Fruit fly (Drosophila melanogaster) whole organism, embryonic: ENCODE results near the gene Irp-1B.

Source experiments
- Adf1 ChIP-seq: fragments of 200-800 bp; sonication (Bioruptor generic); IDR thresholded peaks from 2 replicates; pipeline ENCODE4 v1.3.6; 2022; ENCODE audit warnings: missing biosample characterization, missing genetic modification characterization
- Bgb ChIP-seq: fragments of 200-800 bp; sonication (Bioruptor generic); IDR thresholded peaks from 2 replicates; pipeline ENCODE4 v1.3.6; 2022; ENCODE audit warnings: missing biosample characterization, missing genetic modification characterization; ENCODE audit not compliant: partially characterized antibody
- Blimp-1 ChIP-seq: fragments of 200-800 bp; sonication (Bioruptor generic); optimal IDR thresholded peaks from 3 replicates; lab custom pipeline; 2018; ENCODE audit warnings: missing biosample characterization, missing genetic modification characterization, mild to moderate bottlenecking, moderate library complexity, missing genetic modification reagents
- CG11560 ChIP-seq: fragments of 200-800 bp; sonication (Bioruptor generic); IDR thresholded peaks from 3 replicates; pipeline ENCODE4 v1.3.6; 2022; ENCODE audit warnings: missing biosample characterization, missing genetic modification characterization
- CG1233 ChIP-seq: fragments of 200-800 bp; sonication (Bioruptor generic); optimal IDR thresholded peaks from 4 replicates; lab custom pipeline; 2018; ENCODE audit warnings: missing biosample characterization, mild to moderate bottlenecking, missing genetic modification characterization
- CG13296 ChIP-seq: fragments of 200-800 bp; sonication (Bioruptor generic); optimal IDR thresholded peaks from 3 replicates; lab custom pipeline; 2018; ENCODE audit warnings: missing biosample characterization, mild to moderate bottlenecking, missing genetic modification characterization
- CG15514 ChIP-seq: fragments of 200-800 bp; sonication (Bioruptor generic); optimal IDR thresholded peaks from 3 replicates; lab custom pipeline; 2017; ENCODE audit warnings: missing biosample characterization, missing genetic modification characterization, mild to moderate bottlenecking, moderate library complexity, missing genetic modification reagents
- CG1647 ChIP-seq: fragments of 200-800 bp; sonication (Bioruptor generic); optimal IDR thresholded peaks from 3 replicates; lab custom pipeline; 2016; ENCODE audit warnings: missing biosample characterization, missing genetic modification characterization
- CG16863 ChIP-seq: fragments of 200-800 bp; sonication (Bioruptor generic); optimal IDR thresholded peaks from 3 replicates; lab custom pipeline; 2016; ENCODE audit warnings: missing biosample characterization, missing genetic modification characterization
- CG18599 ChIP-seq: fragments of 200-800 bp; sonication (Bioruptor generic); optimal IDR thresholded peaks from 3 replicates; lab custom pipeline; 2017; ENCODE audit warnings: missing biosample characterization, missing genetic modification characterization, mild to moderate bottlenecking, moderate library complexity, missing genetic modification reagents
- CG3281 ChIP-seq: fragments of 200-800 bp; sonication (Bioruptor generic); optimal IDR thresholded peaks from 3 replicates; lab custom pipeline; 2017; ENCODE audit warnings: missing biosample characterization, mild to moderate bottlenecking, missing genetic modification characterization
- CG33213 ChIP-seq: fragments of 200-800 bp; sonication (Bioruptor generic); optimal IDR thresholded peaks from 3 replicates; lab custom pipeline; 2016; ENCODE audit warnings: missing biosample characterization, missing genetic modification characterization
- CG4404 ChIP-seq: fragments of 200-800 bp; sonication (Bioruptor generic); IDR thresholded peaks from 2 replicates; pipeline ENCODE4 v1.3.6; 2022; ENCODE audit warnings: missing biosample characterization, missing genetic modification characterization
- CG4820 ChIP-seq: fragments of 200-800 bp; sonication (Bioruptor generic); optimal IDR thresholded peaks from 3 replicates; lab custom pipeline; 2016; ENCODE audit warnings: missing biosample characterization, missing genetic modification characterization
- CG7372 ChIP-seq: fragments of 200-800 bp; sonication (Bioruptor generic); IDR thresholded peaks from 2 replicates; pipeline ENCODE4 v1.3.6; 2022; ENCODE audit warnings: missing biosample characterization, missing genetic modification characterization
- CG8924 ChIP-seq: fragments of 200-800 bp; optimal IDR thresholded peaks from 3 replicates; lab custom pipeline; 2019; ENCODE audit warnings: missing biosample characterization, mild to moderate bottlenecking, missing genetic modification characterization, moderate library complexity
- CG9215 ChIP-seq: fragments of 200-800 bp; sonication (Bioruptor generic); IDR thresholded peaks from 2 replicates; pipeline ENCODE4 v1.3.6; 2022; ENCODE audit warnings: missing biosample characterization, missing genetic modification characterization
- CG9727 ChIP-seq: fragments of 200-800 bp; sonication (Bioruptor generic); optimal IDR thresholded peaks from 3 replicates; lab custom pipeline; 2017; ENCODE audit warnings: missing biosample characterization, mild to moderate bottlenecking, missing genetic modification characterization
- CG9817 ChIP-seq: fragments of 200-800 bp; sonication (Bioruptor generic); optimal IDR thresholded peaks from 2 replicates; lab custom pipeline; 2018; ENCODE audit warnings: missing biosample characterization, mild to moderate bottlenecking, missing genetic modification characterization, moderate library complexity
- CHES-1-like ChIP-seq: fragments of 200-800 bp; sonication (Bioruptor generic); optimal IDR thresholded peaks from 2 replicates; lab custom pipeline; 2016; ENCODE audit warnings: missing biosample characterization, missing genetic modification characterization
- Chrac-16 ChIP-seq: fragments of 200-800 bp; sonication (Bioruptor generic); optimal IDR thresholded peaks from 3 replicates; lab custom pipeline; 2016; ENCODE audit warnings: missing biosample characterization, missing genetic modification characterization
- Dbx ChIP-seq: fragments of 200-800 bp; sonication (Bioruptor generic); IDR thresholded peaks from 3 replicates; pipeline ENCODE4 v1.3.6; 2022; ENCODE audit warnings: missing biosample characterization, missing genetic modification characterization
- Dll ChIP-seq: fragments of 200-800 bp; sonication (Bioruptor generic); IDR thresholded peaks from 4 replicates; pipeline ENCODE4 v1.3.6; 2022; ENCODE audit warnings: missing biosample characterization, missing genetic modification characterization; ENCODE audit not compliant: partially characterized antibody
- ERR ChIP-seq: fragments of 200-800 bp; sonication (Bioruptor generic); optimal IDR thresholded peaks from 2 replicates; lab custom pipeline; 2016; ENCODE audit warnings: missing biosample characterization, missing genetic modification characterization
- HLH3B ChIP-seq: fragments of 200-800 bp; sonication (Bioruptor generic); IDR thresholded peaks from 2 replicates; pipeline ENCODE4 v1.3.6; 2022; ENCODE audit warnings: missing biosample characterization, missing genetic modification characterization
- Hand ChIP-seq: fragments of 200-800 bp; sonication (Bioruptor generic); optimal IDR thresholded peaks from 2 replicates; lab custom pipeline; 2017; ENCODE audit warnings: mild to moderate bottlenecking, missing biosample characterization, missing genetic modification reagents, missing genetic modification characterization
- Hr39 ChIP-seq: fragments of >200 bp; optimal IDR thresholded peaks from 2 replicates; lab custom pipeline; 2017
- Med ChIP-seq: fragments of 200-800 bp; sonication (Bioruptor generic); peaks from one replicate; lab custom pipeline; 2016; ENCODE audit warnings: missing biosample characterization, missing genetic modification characterization, mild to moderate bottlenecking, inconsistent platforms, moderate library complexity
- NC2β ChIP-seq: fragments of 200-800 bp; sonication (Bioruptor generic); optimal IDR thresholded peaks from 2 replicates; lab custom pipeline; 2016; ENCODE audit warnings: missing biosample characterization, missing genetic modification characterization
- Pdp1 ChIP-seq, 2 experiments: fragments of 200-800 bp; sonication (Bioruptor generic); optimal IDR thresholded peaks; 3 replicates each; lab custom pipeline; 2016; ENCODE audit warnings: missing biosample characterization in 2 of 2, missing genetic modification characterization in 2 of 2, mild to moderate bottlenecking in 1 of 2, moderate library complexity in 1 of 2
- Side ChIP-seq: fragments of 200-800 bp; sonication (Bioruptor generic); optimal IDR thresholded peaks from 2 replicates; lab custom pipeline; 2016; ENCODE audit warnings: missing biosample characterization, missing genetic modification characterization
- Sox102F ChIP-seq: fragments of 200-800 bp; sonication (Bioruptor generic); optimal IDR thresholded peaks from 2 replicates; lab custom pipeline; 2018; ENCODE audit warnings: missing biosample characterization, mild to moderate bottlenecking, missing genetic modification characterization, moderate library complexity
- Stat92E ChIP-seq, 3 experiments: fragments of >200 bp in 2 of 3; fragments of 200-800 bp in 1 of 3; sonication (Bioruptor generic) in 1 of 3; optimal IDR thresholded peaks; 2 replicates each; lab custom pipeline; 2017 to 2019; ENCODE audit warnings: missing biosample characterization in 3 of 3, missing genetic modification characterization in 3 of 3, mild to moderate bottlenecking in 1 of 3, moderate library complexity in 1 of 3
- bcd ChIP-seq: fragments of 200-800 bp; sonication (Bioruptor generic); optimal IDR thresholded peaks from 2 replicates; lab custom pipeline; 2017; ENCODE audit warnings: missing biosample characterization, mild to moderate bottlenecking, missing genetic modification characterization
- cato ChIP-seq: fragments of 200-800 bp; sonication (Bioruptor generic); optimal IDR thresholded peaks from 2 replicates; lab custom pipeline; 2016; ENCODE audit warnings: missing biosample characterization, missing genetic modification characterization, borderline replicate concordance
- chn ChIP-seq: fragments of 200-800 bp; sonication (Bioruptor generic); optimal IDR thresholded peaks from 2 replicates; lab custom pipeline; 2016; ENCODE audit warnings: missing biosample characterization, missing genetic modification characterization
- ci ChIP-seq: fragments of 200-800 bp; sonication (Bioruptor generic); IDR thresholded peaks from 3 replicates; pipeline ENCODE4 v1.3.6; 2022; ENCODE audit warnings: missing biosample characterization, missing genetic modification characterization
- dimm ChIP-seq: fragments of 200-800 bp; sonication (Bioruptor generic); IDR thresholded peaks from 2 replicates; pipeline ENCODE4 v1.3.6; 2022; ENCODE audit warnings: missing biosample characterization, missing genetic modification characterization
- dpn ChIP-seq, 2 experiments: fragments of 200-800 bp; sonication (Bioruptor generic); optimal IDR thresholded peaks; 3 replicates each; lab custom pipeline; 2016; ENCODE audit warnings: missing biosample characterization in 2 of 2, missing genetic modification characterization in 2 of 2
- ems ChIP-seq: fragments of 200-800 bp; sonication (Bioruptor generic); optimal IDR thresholded peaks from 3 replicates; lab custom pipeline; 2016; ENCODE audit warnings: missing biosample characterization, missing genetic modification characterization
- fd64A ChIP-seq: fragments of 200-800 bp; sonication (Bioruptor generic); optimal IDR thresholded peaks from 3 replicates; lab custom pipeline; 2018; ENCODE audit warnings: missing biosample characterization, mild to moderate bottlenecking, missing genetic modification characterization
- jing ChIP-seq: fragments of 200-800 bp; sonication (Bioruptor generic); optimal IDR thresholded peaks from 2 replicates; lab custom pipeline; 2018; ENCODE audit warnings: missing biosample characterization, mild to moderate bottlenecking, missing genetic modification characterization
- lab ChIP-seq: fragments of 200-800 bp; sonication (Bioruptor generic); optimal IDR thresholded peaks from 3 replicates; lab custom pipeline; 2017; ENCODE audit warnings: missing biosample characterization, missing genetic modification characterization, mild to moderate bottlenecking, moderate library complexity, missing genetic modification reagents
- lov ChIP-seq, 2 experiments: fragments of 200-800 bp in 1 of 2; fragments of >200 bp in 1 of 2; sonication (Bioruptor generic) in 1 of 2; IDR thresholded peaks in 1 of 2; optimal IDR thresholded peaks in 1 of 2; 2 replicates in 1 of 2; 3 replicates in 1 of 2; pipeline versions ENCODE4 v1.3.6 to Lab custom; 2017 to 2022; ENCODE audit warnings: missing biosample characterization in 1 of 2, missing genetic modification characterization in 1 of 2
- nom ChIP-seq: fragments of 200-800 bp; sonication (Bioruptor generic); optimal IDR thresholded peaks from 2 replicates; lab custom pipeline; 2017; ENCODE audit warnings: missing biosample characterization, missing genetic modification characterization, mild to moderate bottlenecking, moderate library complexity, missing genetic modification reagents
- row ChIP-seq: fragments of 200-800 bp; sonication (Bioruptor generic); IDR thresholded peaks from 3 replicates; pipeline ENCODE4 v1.3.6; 2022; ENCODE audit warnings: missing biosample characterization, missing genetic modification characterization
- usp ChIP-seq: fragments of >200 bp; optimal IDR thresholded peaks from 2 replicates; lab custom pipeline; 2017; ENCODE audit warnings: missing biosample characterization, missing genetic modification characterization
- vnd ChIP-seq: fragments of 200-800 bp; sonication (Bioruptor generic); IDR thresholded peaks from 3 replicates; pipeline ENCODE4 v1.3.6; 2022; ENCODE audit warnings: missing biosample characterization, missing genetic modification characterization; ENCODE audit not compliant: partially characterized antibody

The Irp-1B gene

dm6 chr3R:10411752-10412549 is 718 bp downstream of the Irp-1B start (continued):
- TF ChIP-seq CG4820 (GFP tag; lab: Kevin White, UChicago) (peak; percentile 14), CG11560 (peak; percentile 39; the same call in 1 of the 3 replicates), jing (GFP tag; lab: Kevin White, UChicago) (no peak), Side (GFP tag; lab: Kevin White, UChicago) (peak; percentile 37), CHES-1-like (GFP tag; lab: Kevin White, UChicago) (no peak), Med (GFP tag; lab: Kevin White, UChicago) (peak; percentile 96), CG13296 (GFP tag; lab: Kevin White, UChicago) (peak; percentile 63), Pdp1 (GFP tag; optimal IDR thresholded peaks at IDR 0.05; lab: Kevin White, UChicago) (peak; percentile 52 to 55), Hand (GFP tag; lab: Kevin White, UChicago) (peak; percentile 2), Blimp-1 (GFP tag; lab: Kevin White, UChicago) (peak; percentile 79), CG1647 (GFP tag; lab: Kevin White, UChicago) (no peak), Stat92E (GFP tag; optimal IDR thresholded peaks at IDR 0.05; lab: Kevin White, UChicago) (no peak), row (peak; percentile 69), HLH3B (GFP tag; lab: Robert Waterston, UW) (peak; percentile 55; the same call in 1 of the 2 replicates), Chrac-16 (GFP tag; lab: Kevin White, UChicago) (no peak), usp (GFP tag; lab: Kevin White, UChicago) (no peak), Dll (GFP tag; lab: Robert Waterston, UW) (no peak), ems (GFP tag; lab: Kevin White, UChicago) (peak; percentile 51), CG16863 (GFP tag; lab: Kevin White, UChicago) (no peak), dpn (GFP tag; optimal IDR thresholded peaks at IDR 0.05; lab: Kevin White, UChicago) (peak in 1 of 2 experiments; percentile 60), vnd (no peak), CG33213 (GFP tag; lab: Kevin White, UChicago) (no peak), NC2β (GFP tag; lab: Kevin White, UChicago) (no peak), ERR (GFP tag; lab: Kevin White, UChicago) (peak; percentile 24), bcd (GFP tag; lab: Kevin White, UChicago) (peak; percentile 50), Sox102F (GFP tag; lab: Kevin White, UChicago) (no peak), lab (GFP tag; lab: Kevin White, UChicago) (no peak), ci (no peak), CG18599 (GFP tag; lab: Kevin White, UChicago) (peak; percentile 90), cato (GFP tag; lab: Kevin White, UChicago) (no peak), CG4404 (peak; percentile 42; the same call in 1 of the 2 replicates), CG9727 (peak; percentile 45), dimm (GFP tag; lab: Robert Waterston, UW) (no peak), lov (optimal IDR thresholded peaks at IDR 0.05; lab: Kevin White, UChicago) (no peak), lov (GFP tag; IDR thresholded peaks at IDR 0.05; lab: Robert Waterston, UW) (no peak), CG1233 (GFP tag; lab: Kevin White, UChicago) (peak; percentile 27), CG3281 (peak; percentile 76), chn (no peak), Adf1 (GFP tag; lab: Robert Waterston, UW) (no peak), CG9215 (GFP tag; lab: Robert Waterston, UW) (peak; percentile 40; the same call in 1 of the 2 replicates), Hr39 (lab: Kevin White, UChicago) (no peak), CG8924 (no peak), nom (GFP tag; lab: Kevin White, UChicago) (no peak), CG9817 (tag; lab: Kevin White, UChicago) (peak; percentile 53), fd64A (GFP tag; lab: Kevin White, UChicago) (no peak), CG7372 (GFP tag; lab: Robert Waterston, UW) (peak; percentile 17; the same call in 1 of the 2 replicates), Dbx (peak; percentile 45; the same call in 1 of the 3 replicates), CG15514 (GFP tag; lab: Kevin White, UChicago) (peak; percentile 27), Bgb (GFP tag; lab: Robert Waterston, UW) (no peak)
